Worm (Caenorhabditis elegans): ENCODE measurements around the gene K05F6.12.

ce11 chrII:1535931-1536330, 9.8 kb upstream of the K05F6.12 start, which contains the start of gene fbxb-43:
- no peak for TF ChIP-seq ztf-4 (tag; optimal IDR thresholded peaks at IDR 0.05)
- TF ChIP-seq nhr-77 (tag; optimal IDR thresholded peaks at IDR 0.05): no peak
- no peak for TF ChIP-seq ama-1 (optimal IDR thresholded peaks at IDR 0.05)
- TF ChIP-seq nhr-85 (tag): no peak
- no peak for TF ChIP-seq zip-4 (GFP tag; optimal IDR thresholded peaks at IDR 0.05)
- TF ChIP-seq nhr-12 (tag; optimal IDR thresholded peaks at IDR 0.05): no peak
- no peak for TF ChIP-seq tbx-2 (tag; optimal IDR thresholded peaks at IDR 0.05)
- no peak for TF ChIP-seq nhr-90 (tag; optimal IDR thresholded peaks at IDR 0.05; ENCODE audit: poor library complexity)
- no peak for TF ChIP-seq C16A3.4 (tag; optimal IDR thresholded peaks at IDR 0.05)
- no peak for TF ChIP-seq elt-2 (tag; optimal IDR thresholded peaks at IDR 0.05)
- no peak for TF ChIP-seq unc-30 (tag; optimal IDR thresholded peaks at IDR 0.05)
- TF ChIP-seq efl-3 (GFP tag; optimal IDR thresholded peaks at IDR 0.05): no peak
